Worm (Caenorhabditis elegans) whole organism, early embryonic: ENCODE data around the gene nhr-34.

ENCODE experiments used
- ama-1 ChIP-seq: fragments of 150-350 bp; optimal IDR thresholded peaks from 2 replicates; lab custom pipeline; 2014
- ceh-13 ChIP-seq: fragments of 200-800 bp; sonication (Bioruptor generic); optimal IDR thresholded peaks from 2 replicates; lab custom pipeline; 2018; ENCODE audit warnings: mild to moderate bottlenecking, missing genetic modification characterization, missing compliant biosample characterization
- ceh-36 ChIP-seq: sonication (generic microtip); optimal IDR thresholded peaks from 2 replicates; lab custom pipeline; 2016; ENCODE audit warnings: missing genetic modification characterization, inconsistent platforms, missing compliant biosample characterization
- ets-7 ChIP-seq: sonication (generic microtip); optimal IDR thresholded peaks from 2 replicates; lab custom pipeline; 2016; ENCODE audit warnings: missing genotype, missing genetic modification characterization, missing compliant biosample characterization
- flt-1 ChIP-seq: fragments of 200-800 bp; sonication (Bioruptor generic); IDR thresholded peaks from 2 replicates; pipeline ENCODE4 v1.3.6; 2022; ENCODE audit warnings: missing genetic modification characterization, missing compliant biosample characterization
- hmg-4 ChIP-seq: fragments of 200-800 bp; sonication (Bioruptor generic); optimal IDR thresholded peaks from 2 replicates; lab custom pipeline; 2018; ENCODE audit warnings: mild to moderate bottlenecking, missing genetic modification characterization, missing compliant biosample characterization
- sea-1 ChIP-seq: fragments of 200-800 bp; sonication (Bioruptor generic); conservative IDR thresholded peaks from 2 replicates; pipeline ENCODE4 v1.3.6; 2022; ENCODE audit warnings: missing genetic modification characterization, missing compliant biosample characterization
- tbx-11 ChIP-seq: fragments of 200-800 bp; sonication (Bioruptor generic); IDR thresholded peaks from 2 replicates; pipeline ENCODE4 v1.3.6; 2022; ENCODE audit warnings: missing genetic modification characterization, missing compliant biosample characterization
- tbx-37 ChIP-seq: fragments of 200-800 bp; sonication (Bioruptor generic); conservative IDR thresholded peaks from 2 replicates; pipeline ENCODE4 v1.3.6; 2022; ENCODE audit warnings: missing genetic modification reagents, missing genetic modification characterization, missing compliant biosample characterization
- tra-4 ChIP-seq: sonication (generic microtip); optimal IDR thresholded peaks from 2 replicates; lab custom pipeline; 2017; ENCODE audit warnings: missing genetic modification characterization, missing compliant biosample characterization

ce11 chrIV:9634848-9635247 is 40.6 kb downstream of the nhr-34 start, which contains the start of gene mca-1:
- TF ChIP-seq tbx-37 (GFP tag; lab: Robert Waterston, UW) (no peak), tra-4 (tag; lab: Kevin White, UChicago) (no peak), ama-1 (no peak), tbx-11 (GFP tag; lab: Robert Waterston, UW) (no peak), hmg-4 (no peak), ceh-36 (tag; lab: Kevin White, UChicago) (no peak), sea-1 (GFP tag; lab: Robert Waterston, UW) (no peak), ets-7 (no peak), flt-1 (GFP tag; lab: Robert Waterston, UW) (no peak), ceh-13 (GFP tag; lab: Kevin White, UChicago) (no peak)
